Worm (Caenorhabditis elegans) whole organism, young adult: Measurements from ENCODE around the gene F41B5.12.

Experiments used
- F22D6.2 ChIP-seq: sonication (generic microtip); optimal IDR thresholded peaks from 2 replicates; lab custom pipeline; 2016; ENCODE audit warnings: mild to moderate bottlenecking, missing genetic modification characterization, missing compliant biosample characterization
- T07F8.4 ChIP-seq: sonication (generic microtip); optimal IDR thresholded peaks from 2 replicates; lab custom pipeline; 2016; ENCODE audit warnings: mild to moderate bottlenecking, missing genetic modification characterization, moderate library complexity, missing compliant biosample characterization
- nhr-90 ChIP-seq: sonication (generic microtip); optimal IDR thresholded peaks from 2 replicates; lab custom pipeline; 2016; ENCODE audit warnings: missing genotype, mild to moderate bottlenecking, missing genetic modification characterization, missing compliant biosample characterization
- pbrm-1 ChIP-seq: fragments of 200-800 bp; sonication (Bioruptor generic); IDR thresholded peaks from 2 replicates; pipeline ENCODE4 v1.3.6; 2022; ENCODE audit warnings: missing genetic modification reagents, missing genetic modification characterization, missing compliant biosample characterization
- unc-62 ChIP-seq: fragments of 150-350 bp; optimal IDR thresholded peaks from 2 replicates; lab custom pipeline; 2014; ENCODE audit warnings: missing biosample characterization, missing genetic modification reagents, missing genetic modification characterization
- ztf-18 ChIP-seq: sonication (generic microtip); optimal IDR thresholded peaks from 2 replicates; lab custom pipeline; 2016; ENCODE audit warnings: missing genotype, mild to moderate bottlenecking, missing genetic modification characterization, missing compliant biosample characterization

- TF ChIP-seq pbrm-1 (GFP tag; lab: Robert Waterston, UW) (no peak), unc-62 (GFP tag; lab: Kevin White, UChicago) (no peak), F22D6.2 (tag; lab: Kevin White, UChicago) (no peak), nhr-90 (tag; lab: Kevin White, UChicago) (no peak), ztf-18 (tag; lab: Kevin White, UChicago) (no peak), T07F8.4 (tag; lab: Kevin White, UChicago) (no peak)
These were observed 17.8 kb downstream of the F41B5.12 start, which contains the start of gene fbxa-137 for ce11 chrV:2278543-2278942.
